Fruit fly (Drosophila melanogaster) whole organism, pupa: ENCODE measurements around the gene CG43220.

ENCODE experiments used
- CG10348 ChIP-seq: fragments of 200-800 bp; sonication (Bioruptor generic); IDR thresholded peaks from 2 replicates; pipeline ENCODE4 v1.3.6; 2022; ENCODE audit warnings: missing biosample characterization, missing genetic modification characterization
- CG12605 ChIP-seq: fragments of 200-800 bp; sonication (Bioruptor generic); IDR thresholded peaks from 2 replicates; pipeline ENCODE4 v1.3.6; 2022; ENCODE audit warnings: missing biosample characterization, missing genetic modification characterization
- CG13204 ChIP-seq: fragments of 200-800 bp; sonication (Bioruptor generic); optimal IDR thresholded peaks from 2 replicates; lab custom pipeline; 2018; ENCODE audit warnings: missing biosample characterization, mild to moderate bottlenecking, missing genetic modification characterization, moderate library complexity
- CG14655 ChIP-seq: fragments of 200-800 bp; sonication (Bioruptor generic); optimal IDR thresholded peaks from 3 replicates; lab custom pipeline; 2017; ENCODE audit warnings: mild to moderate bottlenecking, missing biosample characterization, missing genetic modification reagents, missing genetic modification characterization
- CG17806 ChIP-seq: fragments of 200-800 bp; sonication (Bioruptor generic); optimal IDR thresholded peaks from 2 replicates; lab custom pipeline; 2018; ENCODE audit warnings: missing biosample characterization, mild to moderate bottlenecking, missing genetic modification characterization, moderate library complexity
- CG8159 ChIP-seq: fragments of 200-800 bp; sonication (Bioruptor generic); optimal IDR thresholded peaks from 3 replicates; lab custom pipeline; 2018; ENCODE audit warnings: missing biosample characterization, mild to moderate bottlenecking, missing genetic modification characterization, moderate library complexity
- Pif1B ChIP-seq: fragments of 200-800 bp; sonication (Bioruptor generic); optimal IDR thresholded peaks from 3 replicates; lab custom pipeline; 2016; ENCODE audit warnings: missing biosample characterization, missing genetic modification characterization

- TF ChIP-seq CG8159 (peak; percentile 99), Pif1B (peak; percentile 99), CG17806 (tag; lab: Kevin White, UChicago) (peak; percentile 99), CG10348 (GFP tag; lab: Robert Waterston, UW) (peak; percentile 98), CG12605 (GFP tag; lab: Robert Waterston, UW) (peak; percentile 99), CG13204 (GFP tag; lab: Kevin White, UChicago) (no peak), CG14655 (GFP tag; lab: Kevin White, UChicago) (peak; percentile 99)
These were observed 5.3 kb upstream of the CG43220 start, which contains the start of the genes fws and Lamtor3 for dm6 chr2L:17480943-17481580.
